Fruit fly (Drosophila melanogaster): ENCODE measurements around the gene CG46025.

CG46025 gene

dm6 chr2L:7811249-7812002 is 57.5 kb downstream of the CG46025 start, which contains the start of gene LanB1 (continued):
- TF ChIP-seq Dref (GFP tag; IDR thresholded peaks at IDR 0.05) (peak; percentile 69), gcm2 (GFP tag; optimal IDR thresholded peaks at IDR 0.05) (no peak), CG16813 (GFP tag; IDR thresholded peaks at IDR 0.05; ENCODE audit: partially characterized antibody) (peak; percentile 42), rib (GFP tag; IDR thresholded peaks at IDR 0.05) (peak; percentile 60; the same call in 1 of the 2 replicates), CG13894 (tag; optimal IDR thresholded peaks at IDR 0.05) (peak; percentile 52), sens (GFP tag) (peak; percentile 73), tup (GFP tag; optimal IDR thresholded peaks at IDR 0.05) (no peak), Rfx (GFP tag; IDR thresholded peaks at IDR 0.05) (peak; percentile 32; the same call in 1 of the 2 replicates), CG4854 (GFP tag; optimal IDR thresholded peaks at IDR 0.05) (no peak), org-1 (GFP tag; optimal IDR thresholded peaks at IDR 0.05) (no peak), CG12219 (GFP tag; optimal IDR thresholded peaks at IDR 0.05) (peak; percentile 16), Dad (GFP tag; optimal IDR thresholded peaks at IDR 0.05) (peak; percentile 19), crp (GFP tag; optimal IDR thresholded peaks at IDR 0.05) (no peak), sd (tag; optimal IDR thresholded peaks at IDR 0.05) (peak; percentile 84), CG11456 (GFP tag; IDR thresholded peaks at IDR 0.05) (peak; percentile 21; the same call in 1 of the 3 replicates), CG13287 (GFP tag; IDR thresholded peaks at IDR 0.05; ENCODE audit: partially characterized antibody) (peak; percentile 44), sna (GFP tag; IDR thresholded peaks at IDR 0.05; ENCODE audit: partially characterized antibody) (0 out of 2 replicates have a peak, but pooled peaks have one; percentile 37), CG8290 (GFP tag; optimal IDR thresholded peaks at IDR 0.05) (no peak), CG8290 (tag; optimal IDR thresholded peaks at IDR 0.05) (peak in 1 of 2 experiments; percentile 57), zen2 (GFP tag; IDR thresholded peaks at IDR 0.05; ENCODE audit: partially characterized antibody) (peak; percentile 61), gce (GFP tag; IDR thresholded peaks at IDR 0.05) (peak; percentile 16; the same call in 1 of the 3 replicates), twi (tag; optimal IDR thresholded peaks at IDR 0.05) (peak; percentile 44), CG12299 (tag; optimal IDR thresholded peaks at IDR 0.05) (no peak), trh (GFP tag; optimal IDR thresholded peaks at IDR 0.05) (no peak), CG7839 (tag; optimal IDR thresholded peaks at IDR 0.05) (no peak), Fer1 (GFP tag; optimal IDR thresholded peaks at IDR 0.05) (peak; percentile 1), ind (GFP tag; optimal IDR thresholded peaks at IDR 0.05) (no peak), CG4820 (GFP tag; optimal IDR thresholded peaks at IDR 0.05) (no peak), lilli (GFP tag; optimal IDR thresholded peaks at IDR 0.05) (no peak), CG18599 (GFP tag; optimal IDR thresholded peaks at IDR 0.05) (peak; percentile 6), Jarid2 (GFP tag; optimal IDR thresholded peaks at IDR 0.05) (peak; percentile 93), CG2116 (GFP tag; optimal IDR thresholded peaks at IDR 0.05) (peak; percentile 31), CG11504 (tag; optimal IDR thresholded peaks at IDR 0.05) (no peak), her (GFP tag; optimal IDR thresholded peaks at IDR 0.05) (peak; percentile 61), NfI (GFP tag; optimal IDR thresholded peaks at IDR 0.05) (no peak), Bteb2 (GFP tag; optimal IDR thresholded peaks at IDR 0.05) (no peak), CG34422 (GFP tag; IDR thresholded peaks at IDR 0.05) (peak; percentile 52; the same call in 1 of the 3 replicates), Scr (GFP tag; IDR thresholded peaks at IDR 0.05; ENCODE audit: partially characterized antibody) (peak; percentile 32; the same call in 1 of the 2 replicates), NFAT (GFP tag; IDR thresholded peaks at IDR 0.05) (peak; percentile 59), CG1832 (GFP tag; optimal IDR thresholded peaks at IDR 0.05) (peak; percentile 55), ato (GFP tag; IDR thresholded peaks at IDR 0.05; ENCODE audit: partially characterized antibody) (0 out of 2 replicates have a peak, but pooled peaks have one; percentile 38), CG10462 (GFP tag; optimal IDR thresholded peaks at IDR 0.05) (no peak), vvl (GFP tag; IDR thresholded peaks at IDR 0.05) (peak; percentile 47; the same call in 1 of the 2 replicates), Sox102F (GFP tag; optimal IDR thresholded peaks at IDR 0.05) (no peak), CG16815 (GFP tag; optimal IDR thresholded peaks at IDR 0.05) (no peak), CG7963 (GFP tag; IDR thresholded peaks at IDR 0.05; ENCODE audit: partially characterized antibody) (peak; percentile 57; the same call in 1 of the 3 replicates), oc (tag; optimal IDR thresholded peaks at IDR 0.05) (peak; percentile 52), Opbp (GFP tag; IDR thresholded peaks at IDR 0.05; ENCODE audit: partially characterized antibody) (peak; percentile 62)

Data from whole organism, embryonic.